Worm (Caenorhabditis elegans): ENCODE measurements around the gene dpy-30.

- no peak for TF ChIP-seq ceh-39 (tag; optimal IDR thresholded peaks at IDR 0.05)
- TF ChIP-seq snpc-4 (tag; optimal IDR thresholded peaks at IDR 0.05): no peak
- no peak for TF ChIP-seq mep-1 (tag; optimal IDR thresholded peaks at IDR 0.05)
- no peak for TF ChIP-seq nhr-76 (tag; optimal IDR thresholded peaks at IDR 0.05)
- TF ChIP-seq unc-39 (tag; optimal IDR thresholded peaks at IDR 0.05): no peak
Observed at ce11 chrV:12209951-12210350, 18.6 kb downstream of the dpy-30 start.
